Worm (Caenorhabditis elegans) whole organism, L1 larva: ENCODE data around the gene W04H10.6.

Experiments
- ama-1 ChIP-seq: fragments of 150-350 bp; optimal IDR thresholded peaks from 2 replicates; lab custom pipeline; 2014
- ceh-88 ChIP-seq: fragments of 200-800 bp; sonication (Bioruptor generic); IDR thresholded peaks from 2 replicates; pipeline ENCODE4 v1.3.6; 2022; ENCODE audit warnings: missing genetic modification characterization, missing compliant biosample characterization
- ces-1 ChIP-seq: fragments of 150-350 bp; optimal IDR thresholded peaks from 2 replicates; lab custom pipeline; 2014; ENCODE audit warnings: missing biosample characterization, missing genetic modification reagents, missing genetic modification characterization
- elt-2 ChIP-seq: sonication (generic microtip); optimal IDR thresholded peaks from 2 replicates; lab custom pipeline; 2016; ENCODE audit warnings: missing genetic modification characterization, mild to moderate bottlenecking, inconsistent platforms, missing compliant biosample characterization, missing genetic modification reagents
- lin-15B ChIP-seq: fragments of 150-350 bp; sonication (generic microtip); optimal IDR thresholded peaks from 3 replicates; lab custom pipeline; 2014; ENCODE audit warnings: missing biosample characterization, missing genetic modification characterization
- mdl-1 ChIP-seq, 2 experiments: fragments of 150-350 bp; optimal IDR thresholded peaks; 2 replicates each; lab custom pipeline; 2014 to 2017; ENCODE audit warnings: missing biosample characterization in 2 of 2, missing genetic modification characterization in 2 of 2, inconsistent platforms in 1 of 2
- skn-1 ChIP-seq: fragments of 150-350 bp; optimal IDR thresholded peaks from 2 replicates; lab custom pipeline; 2014; ENCODE audit warnings: missing biosample characterization, missing genetic modification characterization
- sox-4 ChIP-seq: sonication (generic microtip); optimal IDR thresholded peaks from 2 replicates; lab custom pipeline; 2016; ENCODE audit warnings: missing genetic modification characterization, missing compliant biosample characterization
- sup-37 ChIP-seq: fragments of 200-800 bp; sonication (Bioruptor generic); optimal IDR thresholded peaks from 2 replicates; lab custom pipeline; 2018; ENCODE audit warnings: mild to moderate bottlenecking, missing genetic modification characterization, missing compliant biosample characterization
- tbx-2 ChIP-seq: sonication (generic microtip); optimal IDR thresholded peaks from 2 replicates; lab custom pipeline; 2016; ENCODE audit warnings: missing genetic modification characterization, missing compliant biosample characterization
- unc-130 ChIP-seq: fragments of 150-350 bp; optimal IDR thresholded peaks from 2 replicates; lab custom pipeline; 2017; ENCODE audit warnings: missing biosample characterization, missing genetic modification characterization, inconsistent platforms
- unc-62 ChIP-seq: fragments of 150-350 bp; optimal IDR thresholded peaks from 2 replicates; lab custom pipeline; 2014; ENCODE audit warnings: missing biosample characterization, missing genetic modification reagents, missing genetic modification characterization
- unc-86 ChIP-seq: sonication (generic microtip); optimal IDR thresholded peaks from 2 replicates; lab custom pipeline; 2016; ENCODE audit warnings: missing genetic modification characterization, missing compliant biosample characterization
- ztf-11 ChIP-seq, 2 experiments: sonication (generic microtip); optimal IDR thresholded peaks; 2 replicates each; lab custom pipeline; 2016 to 2017; ENCODE audit warnings: missing genetic modification characterization in 2 of 2, missing biosample characterization in 1 of 2, missing compliant biosample characterization in 1 of 2

DNA sequence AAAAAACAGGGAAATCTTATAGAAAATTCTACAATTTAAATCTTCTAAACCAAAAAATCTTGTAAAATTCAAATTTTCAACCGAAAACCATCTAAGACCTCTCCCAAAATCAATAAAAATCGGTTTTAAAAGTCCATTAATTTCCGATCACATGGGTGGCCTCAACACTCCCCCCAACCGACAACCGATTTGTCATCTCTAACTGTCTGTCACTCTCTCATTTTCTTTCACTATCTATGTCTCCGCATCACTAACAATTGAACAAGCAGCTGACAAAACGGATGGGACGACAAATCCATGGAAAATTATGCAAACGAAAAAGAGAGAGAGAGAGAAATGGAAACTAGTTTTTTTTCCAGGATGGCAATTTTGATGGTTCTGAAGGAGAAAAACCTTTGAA is 5.3 kb downstream of the W04H10.6 start:
- TF ChIP-seq elt-2 (tag; lab: Kevin White, UChicago) (no peak), skn-1 (tag; lab: Kevin White, UChicago) (peak; percentile 76), ceh-88 (no peak), ama-1 (lab: Kevin White, UChicago) (no peak), unc-86 (tag; lab: Kevin White, UChicago) (peak; percentile 33), unc-130 (tag; lab: Kevin White, UChicago) (no peak), ztf-11 (tag; optimal IDR thresholded peaks at IDR 0.05; lab: Kevin White, UChicago) (peak in 1 of 2 experiments; percentile 4), mdl-1 (tag; optimal IDR thresholded peaks at IDR 0.05; lab: Kevin White, UChicago) (peak in 1 of 2 experiments; percentile 81), tbx-2 (tag; lab: Kevin White, UChicago) (peak; percentile 66), unc-62 (GFP tag; lab: Kevin White, UChicago) (no peak), ces-1 (GFP tag; lab: Kevin White, UChicago) (no peak), sup-37 (no peak), lin-15B (tag; lab: Kevin White, UChicago) (no peak), sox-4 (tag; lab: Kevin White, UChicago) (no peak)
